Fruit fly (Drosophila melanogaster): ENCODE results near the gene Cyt-c-d.

dm6 chr2L:16752340-16752739 is 36.6 kb downstream of the Cyt-c-d start:
- TF ChIP-seq CG16779 (tag; optimal IDR thresholded peaks at IDR 0.05) (no peak), Eip75B (GFP tag; optimal IDR thresholded peaks at IDR 0.05) (no peak), svp (GFP tag) (no peak), achi (GFP tag; optimal IDR thresholded peaks at IDR 0.05) (no peak), acj6 (GFP tag; optimal IDR thresholded peaks at IDR 0.05) (no peak), CG11762 (GFP tag; optimal IDR thresholded peaks at IDR 0.05; ENCODE audit: insufficient read depth) (no peak)
